Worm (Caenorhabditis elegans) whole organism, late embryonic: ENCODE data around the gene fbxb-111.

ENCODE experiments used
- C38D4.7 ChIP-seq: fragments of 200-800 bp; sonication (Bioruptor generic); optimal IDR thresholded peaks from 2 replicates; lab custom pipeline; 2018; ENCODE audit warnings: mild to moderate bottlenecking, missing genetic modification characterization, moderate library complexity, missing compliant biosample characterization
- K09A11.1 ChIP-seq: sonication (generic microtip); optimal IDR thresholded peaks from 2 replicates; lab custom pipeline; 2017; ENCODE audit warnings: antibody characterized with exemption, mild to moderate bottlenecking, missing genetic modification characterization, missing compliant biosample characterization; ENCODE audit not compliant: insufficient read depth
- T23F11.4 ChIP-seq: fragments of 200-800 bp; sonication (Bioruptor generic); optimal IDR thresholded peaks from 2 replicates; lab custom pipeline; 2018; ENCODE audit warnings: mild to moderate bottlenecking, missing genetic modification characterization, missing compliant biosample characterization
- Y22D7AL.16 ChIP-seq: sonication (generic microtip); optimal IDR thresholded peaks from 2 replicates; lab custom pipeline; 2016; ENCODE audit warnings: missing genetic modification characterization, missing compliant biosample characterization
- ahr-1 ChIP-seq: sonication (generic microtip); optimal IDR thresholded peaks from 2 replicates; lab custom pipeline; 2016; ENCODE audit warnings: missing genetic modification characterization, missing compliant biosample characterization
- ceh-24 ChIP-seq: sonication (generic microtip); optimal IDR thresholded peaks from 2 replicates; lab custom pipeline; 2016; ENCODE audit warnings: mild to moderate bottlenecking, missing genetic modification characterization, missing compliant biosample characterization
- ceh-30 ChIP-seq: fragments of 150-350 bp; optimal IDR thresholded peaks from 2 replicates; lab custom pipeline; 2014; ENCODE audit warnings: missing biosample characterization, missing genetic modification characterization
- ceh-31 ChIP-seq: sonication (generic microtip); optimal IDR thresholded peaks from 2 replicates; lab custom pipeline; 2016; ENCODE audit warnings: missing genetic modification characterization, missing compliant biosample characterization
- ceh-45 ChIP-seq: fragments of 200-800 bp; sonication (Bioruptor generic); IDR thresholded peaks from 2 replicates; pipeline ENCODE4 v1.3.6; 2022; ENCODE audit warnings: missing genetic modification reagents, missing genetic modification characterization, missing compliant biosample characterization
- ceh-48 ChIP-seq: sonication (generic microtip); optimal IDR thresholded peaks from 2 replicates; lab custom pipeline; 2016; ENCODE audit warnings: missing genetic modification characterization, inconsistent platforms, missing compliant biosample characterization
- ceh-6 ChIP-seq: fragments of 200-800 bp; sonication (Bioruptor generic); optimal IDR thresholded peaks from 2 replicates; lab custom pipeline; 2018; ENCODE audit warnings: mild to moderate bottlenecking, missing genetic modification characterization, missing compliant biosample characterization
- ceh-9 ChIP-seq: sonication (generic microtip); optimal IDR thresholded peaks from 2 replicates; lab custom pipeline; 2016; ENCODE audit warnings: mild to moderate bottlenecking, missing genetic modification characterization, inconsistent platforms, missing compliant biosample characterization
- che-1 ChIP-seq: sonication (generic microtip); optimal IDR thresholded peaks from 2 replicates; lab custom pipeline; 2016; ENCODE audit warnings: mild to moderate bottlenecking, missing genetic modification characterization, missing compliant biosample characterization
- dmd-4 ChIP-seq: sonication (generic microtip); optimal IDR thresholded peaks from 2 replicates; lab custom pipeline; 2016; ENCODE audit warnings: borderline replicate concordance, missing genetic modification characterization, missing compliant biosample characterization
- dve-1 ChIP-seq: sonication (generic microtip); optimal IDR thresholded peaks from 2 replicates; lab custom pipeline; 2017; ENCODE audit warnings: antibody characterized with exemption, mild to moderate bottlenecking, missing genetic modification characterization, missing compliant biosample characterization
- elt-2 ChIP-seq: sonication (generic microtip); optimal IDR thresholded peaks from 2 replicates; lab custom pipeline; 2016; ENCODE audit warnings: missing genetic modification reagents, missing genetic modification characterization, missing compliant biosample characterization
- elt-4 ChIP-seq: sonication (generic microtip); optimal IDR thresholded peaks from 2 replicates; lab custom pipeline; 2016; ENCODE audit warnings: missing genetic modification characterization, missing compliant biosample characterization
- fkh-10 ChIP-seq: fragments of 150-350 bp; optimal IDR thresholded peaks from 2 replicates; lab custom pipeline; 2014; ENCODE audit warnings: missing biosample characterization, missing genetic modification reagents, missing genetic modification characterization
- hlh-13 ChIP-seq: fragments of 200-800 bp; sonication (Bioruptor generic); optimal IDR thresholded peaks from 2 replicates; lab custom pipeline; 2018; ENCODE audit warnings: mild to moderate bottlenecking, missing genetic modification characterization, missing compliant biosample characterization
- hlh-30 ChIP-seq: sonication (generic microtip); optimal IDR thresholded peaks from 2 replicates; lab custom pipeline; 2017; ENCODE audit warnings: antibody characterized with exemption, missing genetic modification characterization, missing compliant biosample characterization; ENCODE audit not compliant: insufficient read depth
- hlh-8 ChIP-seq: sonication (generic microtip); optimal IDR thresholded peaks from 2 replicates; lab custom pipeline; 2016; ENCODE audit warnings: missing genotype, missing genetic modification characterization, missing compliant biosample characterization
- lin-11 ChIP-seq: fragments of 200-800 bp; sonication (Bioruptor generic); optimal IDR thresholded peaks from 2 replicates; lab custom pipeline; 2018; ENCODE audit warnings: mild to moderate bottlenecking, missing genetic modification characterization, missing compliant biosample characterization
- mec-3 ChIP-seq: sonication (generic microtip); optimal IDR thresholded peaks from 2 replicates; lab custom pipeline; 2016; ENCODE audit warnings: borderline replicate concordance, missing genetic modification characterization, missing compliant biosample characterization
- nfya-1 ChIP-seq: sonication (generic microtip); optimal IDR thresholded peaks from 2 replicates; lab custom pipeline; 2017; ENCODE audit warnings: missing genetic modification characterization, mild to moderate bottlenecking, missing compliant biosample characterization, antibody characterized with exemption, moderate library complexity
- nhr-11 ChIP-seq: fragments of 150-350 bp; optimal IDR thresholded peaks from 2 replicates; lab custom pipeline; 2014; ENCODE audit warnings: missing biosample characterization, missing genetic modification characterization
- nhr-232 ChIP-seq: sonication (generic microtip); optimal IDR thresholded peaks from 2 replicates; lab custom pipeline; 2016; ENCODE audit warnings: missing genetic modification characterization, missing compliant biosample characterization
- odd-2 ChIP-seq: sonication (generic microtip); optimal IDR thresholded peaks from 2 replicates; lab custom pipeline; 2017; ENCODE audit warnings: antibody characterized with exemption, mild to moderate bottlenecking, missing genetic modification characterization, missing compliant biosample characterization
- pag-3 ChIP-seq: sonication (generic microtip); optimal IDR thresholded peaks from 2 replicates; lab custom pipeline; 2016; ENCODE audit warnings: missing compliant biosample characterization, missing genetic modification characterization, borderline replicate concordance
- pros-1 ChIP-seq: fragments of 150-350 bp; optimal IDR thresholded peaks from 2 replicates; lab custom pipeline; 2014; ENCODE audit warnings: missing biosample characterization, missing genetic modification reagents, missing genetic modification characterization
- ref-2 ChIP-seq: sonication (generic microtip); optimal IDR thresholded peaks from 2 replicates; lab custom pipeline; 2016; ENCODE audit warnings: missing genetic modification characterization, missing compliant biosample characterization
- sdc-2 ChIP-seq: sonication (generic microtip); optimal IDR thresholded peaks from 2 replicates; lab custom pipeline; 2016; ENCODE audit warnings: missing genotype, missing genetic modification characterization, missing compliant biosample characterization
- syd-9 ChIP-seq: sonication (generic microtip); optimal IDR thresholded peaks from 2 replicates; lab custom pipeline; 2016; ENCODE audit warnings: mild to moderate bottlenecking, missing genetic modification characterization, moderate library complexity, missing compliant biosample characterization
- tbx-2 ChIP-seq: sonication (generic microtip); optimal IDR thresholded peaks from 2 replicates; lab custom pipeline; 2016; ENCODE audit warnings: missing genetic modification characterization, missing compliant biosample characterization
- tbx-7 ChIP-seq: sonication (generic microtip); optimal IDR thresholded peaks from 2 replicates; lab custom pipeline; 2016; ENCODE audit warnings: missing genotype, missing genetic modification characterization, missing compliant biosample characterization
- ttx-3 ChIP-seq: sonication (generic microtip); optimal IDR thresholded peaks from 2 replicates; lab custom pipeline; 2016; ENCODE audit warnings: missing genetic modification reagents, missing genetic modification characterization, missing compliant biosample characterization
- unc-42 ChIP-seq: sonication (generic microtip); optimal IDR thresholded peaks from 2 replicates; lab custom pipeline; 2016; ENCODE audit warnings: missing genotype, missing genetic modification characterization, missing compliant biosample characterization

The fbxb-111 gene

DNA sequence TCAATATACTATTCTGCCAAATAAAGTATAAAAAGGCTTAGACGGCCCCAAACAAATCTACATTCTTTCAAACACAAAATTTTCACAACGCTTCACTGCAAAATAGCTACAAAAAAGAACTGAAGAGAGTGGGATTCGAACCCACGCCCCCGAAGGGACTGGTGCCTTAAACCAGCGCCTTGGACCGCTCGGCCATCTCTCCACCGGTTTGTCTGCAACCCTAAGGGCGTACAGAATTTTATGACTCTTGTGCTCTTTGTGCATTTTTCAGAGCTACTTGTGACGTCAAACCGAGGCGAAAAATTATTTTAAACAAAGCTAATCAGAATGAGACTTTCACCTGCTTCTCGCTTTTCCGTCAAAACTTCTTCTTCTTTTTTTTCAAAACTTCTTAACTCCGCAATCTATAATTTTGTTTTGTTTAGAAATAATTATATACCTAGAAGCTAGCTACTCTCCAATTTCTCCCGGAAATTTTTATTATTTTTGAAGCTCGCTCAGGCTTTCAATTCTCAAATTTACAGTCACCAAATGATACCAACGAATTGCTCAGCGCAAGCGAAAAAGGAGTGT, 38.6 kb downstream of the fbxb-111 start, which contains the start of gene T05A8.8:
Gene T05A8.8 (plus strand): TSS at position 523 of the 573 bp plus-strand sequence.
- TF ChIP-seq C38D4.7 (GFP tag; lab: Kevin White, UChicago) (no peak), ceh-6 (GFP tag; lab: Kevin White, UChicago) (no peak), elt-2 (no peak), ceh-48 (tag; lab: Kevin White, UChicago) (no peak), ceh-24 (tag; lab: Kevin White, UChicago) (no peak), pros-1 (no peak), hlh-13 (GFP tag; lab: Kevin White, UChicago) (no peak), hlh-8 (tag; lab: Kevin White, UChicago) (no peak), dve-1 (tag; lab: Kevin White, UChicago) (no peak), che-1 (tag; lab: Kevin White, UChicago) (no peak), ceh-30 (no peak), ceh-31 (tag; lab: Kevin White, UChicago) (no peak), ceh-9 (no peak), lin-11 (tag; lab: Kevin White, UChicago) (no peak), unc-42 (no peak), pag-3 (no peak), elt-4 (tag; lab: Kevin White, UChicago) (no peak)

DNA sequence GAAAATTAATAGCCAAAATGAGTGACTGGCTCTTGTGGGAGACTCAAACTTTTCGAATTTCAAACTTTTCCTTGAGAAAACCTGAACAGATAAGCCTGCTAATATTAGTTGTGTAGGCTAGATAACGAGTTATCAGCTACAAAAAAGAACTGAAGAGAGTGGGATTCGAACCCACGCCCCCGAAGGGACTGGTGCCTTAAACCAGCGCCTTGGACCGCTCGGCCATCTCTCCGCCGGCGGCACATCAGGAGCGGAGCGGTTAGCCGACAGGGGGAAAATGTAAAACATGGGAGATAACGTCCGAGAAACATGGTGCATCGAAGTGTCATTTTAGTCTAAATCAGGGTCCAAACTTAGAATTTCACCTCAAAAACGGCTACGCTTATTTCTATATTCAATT, 39.2 kb downstream of the fbxb-111 start:
- TF ChIP-seq lin-11 (tag; lab: Kevin White, UChicago): no peak
- TF ChIP-seq ahr-1 (tag; lab: Kevin White, UChicago): no peak
- no peak for TF ChIP-seq fkh-10 (GFP tag; lab: Kevin White, UChicago)
- no peak for TF ChIP-seq nhr-11 (tag; lab: Kevin White, UChicago)
- TF ChIP-seq T23F11.4: no peak
- TF ChIP-seq sdc-2: no peak
- no peak for TF ChIP-seq hlh-13 (GFP tag; lab: Kevin White, UChicago)
- no peak for TF ChIP-seq C38D4.7 (GFP tag; lab: Kevin White, UChicago)
- TF ChIP-seq mec-3 (tag; lab: Kevin White, UChicago): no peak
- TF ChIP-seq ceh-48 (tag; lab: Kevin White, UChicago): no peak
- no peak for TF ChIP-seq ceh-9
- no peak for TF ChIP-seq pros-1
- no peak for TF ChIP-seq dve-1 (tag; lab: Kevin White, UChicago)
- no peak for TF ChIP-seq ttx-3 (tag; lab: Kevin White, UChicago)
- no peak for TF ChIP-seq ceh-45
- TF ChIP-seq elt-2: no peak
- no peak for TF ChIP-seq tbx-7 (tag; lab: Kevin White, UChicago)
- TF ChIP-seq K09A11.1: no peak
- no peak for TF ChIP-seq dmd-4 (tag; lab: Kevin White, UChicago)
- no peak for TF ChIP-seq Y22D7AL.16 (tag; lab: Kevin White, UChicago)

DNA sequence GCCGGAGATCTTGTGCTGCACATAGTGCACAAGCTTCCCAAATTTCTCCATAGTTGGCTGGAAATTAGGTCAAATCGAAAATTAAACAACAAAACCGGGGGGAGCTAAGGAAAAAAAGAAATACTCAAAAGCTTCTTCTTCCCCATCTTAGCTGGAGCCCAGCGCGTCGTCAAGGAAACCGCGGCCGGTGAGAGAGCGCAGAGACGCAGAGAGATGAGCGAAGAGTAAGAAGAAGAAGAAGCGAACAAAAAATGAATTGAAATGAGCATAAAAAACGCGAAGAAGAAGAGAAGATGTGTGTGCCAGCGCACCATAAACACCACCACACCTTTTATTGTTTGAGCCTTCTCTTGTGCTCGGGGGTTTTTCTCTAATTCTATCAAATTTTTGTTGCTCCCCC, 39.6 kb downstream of the fbxb-111 start, which contains the start of gene wdr-31:
Gene wdr-31 (minus strand): TSS at position 101 of the 400 bp plus-strand sequence.
- TF ChIP-seq elt-2: no peak
- no peak for TF ChIP-seq hlh-30 (tag; lab: Kevin White, UChicago)
- no peak for TF ChIP-seq elt-4 (tag; lab: Kevin White, UChicago)
- no peak for TF ChIP-seq odd-2 (tag; lab: Kevin White, UChicago)
- no peak for TF ChIP-seq lin-11 (tag; lab: Kevin White, UChicago)
- TF ChIP-seq nhr-232 (tag; lab: Kevin White, UChicago): no peak
- TF ChIP-seq mec-3 (tag; lab: Kevin White, UChicago): no peak
- no peak for TF ChIP-seq tbx-2 (tag; lab: Kevin White, UChicago)
- no peak for TF ChIP-seq syd-9 (tag; lab: Kevin White, UChicago)
- no peak for TF ChIP-seq hlh-8 (tag; lab: Kevin White, UChicago)

DNA sequence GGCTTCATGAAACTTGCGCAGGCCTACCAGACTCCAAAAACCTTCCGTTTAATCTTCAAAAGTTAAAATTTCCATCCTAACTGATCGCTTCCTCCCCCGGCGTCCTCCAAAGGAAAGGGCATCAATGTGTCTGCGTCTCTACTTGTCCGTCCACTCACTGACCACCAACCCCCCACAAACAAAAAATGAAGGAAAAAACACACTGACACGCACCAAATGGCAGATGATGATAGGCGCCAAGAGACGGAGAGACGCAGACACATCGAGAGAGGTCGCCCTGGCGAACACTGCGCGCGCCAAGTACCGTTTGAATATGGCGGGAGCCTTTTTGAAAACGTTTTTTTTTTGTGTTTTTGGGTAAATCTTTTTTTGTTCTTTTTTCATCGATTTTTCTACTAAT, 40.1 kb downstream of the fbxb-111 start:
- TF ChIP-seq nfya-1 (tag; lab: Kevin White, UChicago): peak; percentile 49
- no peak for TF ChIP-seq ref-2 (tag; lab: Kevin White, UChicago)
